Fruit fly (Drosophila melanogaster) whole organism, prepupa: ENCODE data around the gene Lk6.

Experiments used
- Blimp-1 ChIP-seq: fragments of 200-800 bp; sonication (Bioruptor generic); optimal IDR thresholded peaks from 3 replicates; lab custom pipeline; 2017; ENCODE audit warnings: missing biosample characterization, missing genetic modification characterization, mild to moderate bottlenecking, moderate library complexity, missing genetic modification reagents
- CG10631 ChIP-seq: fragments of 200-800 bp; sonication (Bioruptor generic); optimal IDR thresholded peaks from 2 replicates; lab custom pipeline; 2016; ENCODE audit warnings: missing biosample characterization, missing genetic modification characterization
- CG10669 ChIP-seq: fragments of 200-800 bp; sonication (Bioruptor generic); optimal IDR thresholded peaks from 3 replicates; lab custom pipeline; 2018; ENCODE audit warnings: missing biosample characterization, mild to moderate bottlenecking, missing genetic modification characterization, moderate library complexity
- CG11294 ChIP-seq: fragments of 200-800 bp; sonication (Bioruptor generic); IDR thresholded peaks from 2 replicates; pipeline ENCODE4 v1.3.6; 2022; ENCODE audit warnings: missing biosample characterization, missing genetic modification characterization
- CG11762 ChIP-seq: fragments of 200-800 bp; sonication (Bioruptor generic); optimal IDR thresholded peaks from 3 replicates; lab custom pipeline; 2016; ENCODE audit warnings: missing biosample characterization, missing genetic modification characterization; ENCODE audit not compliant: insufficient read depth
- CG11902 ChIP-seq: fragments of 200-800 bp; sonication (Bioruptor generic); optimal IDR thresholded peaks from 3 replicates; lab custom pipeline; 2016; ENCODE audit warnings: missing biosample characterization, missing genetic modification characterization
- CG1621 ChIP-seq: fragments of 200-800 bp; sonication (Bioruptor generic); optimal IDR thresholded peaks from 3 replicates; lab custom pipeline; 2018; ENCODE audit warnings: missing biosample characterization, mild to moderate bottlenecking, missing genetic modification characterization
- CG16779 ChIP-seq: fragments of 200-800 bp; sonication (Bioruptor generic); optimal IDR thresholded peaks from 3 replicates; lab custom pipeline; 2017; ENCODE audit warnings: missing biosample characterization, mild to moderate bottlenecking, missing genetic modification characterization
- CG32006 ChIP-seq: fragments of 200-800 bp; sonication (Bioruptor generic); optimal IDR thresholded peaks from 3 replicates; lab custom pipeline; 2017; ENCODE audit warnings: missing biosample characterization, mild to moderate bottlenecking, missing genetic modification characterization
- CG4318 ChIP-seq: fragments of 200-800 bp; sonication (Bioruptor generic); optimal IDR thresholded peaks from 3 replicates; lab custom pipeline; 2017; ENCODE audit warnings: missing biosample characterization, mild to moderate bottlenecking, missing genetic modification characterization
- CG6163 ChIP-seq: fragments of 200-800 bp; sonication (Bioruptor generic); IDR thresholded peaks from 3 replicates; pipeline ENCODE4 v1.3.6; 2022; ENCODE audit warnings: missing biosample characterization, missing genetic modification characterization
- CG6808 ChIP-seq: fragments of 200-800 bp; sonication (Bioruptor generic); optimal IDR thresholded peaks from 3 replicates; lab custom pipeline; 2017; ENCODE audit warnings: missing biosample characterization, missing genetic modification characterization, mild to moderate bottlenecking, moderate library complexity, missing genetic modification reagents
- CG7368 ChIP-seq: fragments of 200-800 bp; sonication (Bioruptor generic); optimal IDR thresholded peaks from 3 replicates; lab custom pipeline; 2016; ENCODE audit warnings: missing biosample characterization, missing genetic modification characterization
- CG8119 ChIP-seq: fragments of 200-800 bp; sonication (Bioruptor generic); IDR thresholded peaks from 3 replicates; pipeline ENCODE4 v1.3.6; 2022; ENCODE audit warnings: missing biosample characterization, missing genetic modification characterization
- CG8632 ChIP-seq: fragments of 200-800 bp; sonication (Bioruptor generic); optimal IDR thresholded peaks from 3 replicates; lab custom pipeline; 2016; ENCODE audit warnings: missing biosample characterization, missing genetic modification characterization
- CG9139 ChIP-seq: fragments of 200-800 bp; sonication (Bioruptor generic); optimal IDR thresholded peaks from 3 replicates; lab custom pipeline; 2017; ENCODE audit warnings: missing biosample characterization, mild to moderate bottlenecking, missing genetic modification characterization
- Eip75B ChIP-seq: fragments of 200-800 bp; sonication (Bioruptor generic); optimal IDR thresholded peaks from 3 replicates; lab custom pipeline; 2016; ENCODE audit warnings: missing biosample characterization, missing genetic modification characterization
- Eip78C ChIP-seq: fragments of 200-800 bp; sonication (Bioruptor generic); peaks from one replicate; lab custom pipeline; 2016; ENCODE audit warnings: missing biosample characterization, missing genetic modification characterization
- Ets96B ChIP-seq: fragments of 200-800 bp; optimal IDR thresholded peaks from 2 replicates; lab custom pipeline; 2019; ENCODE audit warnings: missing biosample characterization, mild to moderate bottlenecking, missing genetic modification characterization, moderate library complexity
- Gug ChIP-seq: fragments of 200-800 bp; sonication (Bioruptor generic); IDR thresholded peaks from 2 replicates; pipeline ENCODE4 v1.3.6; 2022; ENCODE audit warnings: missing biosample characterization, missing genetic modification characterization
- Hr38 ChIP-seq: sonication (Bioruptor generic); optimal IDR thresholded peaks from 2 replicates; lab custom pipeline; 2016; ENCODE audit warnings: missing biosample characterization, missing genetic modification characterization
- Lpt ChIP-seq: fragments of 200-800 bp; sonication (Bioruptor generic); optimal IDR thresholded peaks from 3 replicates; lab custom pipeline; 2016; ENCODE audit warnings: missing biosample characterization, missing genetic modification characterization
- Met ChIP-seq: fragments of 200-800 bp; sonication (Bioruptor generic); optimal IDR thresholded peaks from 3 replicates; lab custom pipeline; 2016; ENCODE audit warnings: missing biosample characterization, missing genetic modification characterization
- OdsH ChIP-seq: fragments of 200-800 bp; sonication (Bioruptor generic); optimal IDR thresholded peaks from 3 replicates; lab custom pipeline; 2016; ENCODE audit warnings: missing biosample characterization, missing genetic modification characterization
- Smox ChIP-seq: fragments of 200-800 bp; sonication (Bioruptor generic); optimal IDR thresholded peaks from 3 replicates; lab custom pipeline; 2016; ENCODE audit warnings: missing biosample characterization, missing genetic modification characterization
- Sox102F ChIP-seq: fragments of 200-800 bp; sonication (Bioruptor generic); optimal IDR thresholded peaks from 2 replicates; lab custom pipeline; 2016; ENCODE audit warnings: missing biosample characterization, mild to moderate bottlenecking, missing genetic modification characterization
- Sox14 ChIP-seq: fragments of 200-800 bp; sonication (Bioruptor generic); optimal IDR thresholded peaks from 3 replicates; lab custom pipeline; 2016; ENCODE audit warnings: missing biosample characterization, missing genetic modification characterization
- Sox15 ChIP-seq: fragments of 200-800 bp; sonication (Bioruptor generic); optimal IDR thresholded peaks from 3 replicates; lab custom pipeline; 2016; ENCODE audit warnings: missing biosample characterization, missing genetic modification characterization
- acj6 ChIP-seq: fragments of 200-800 bp; sonication (Bioruptor generic); optimal IDR thresholded peaks from 3 replicates; lab custom pipeline; 2016; ENCODE audit warnings: missing biosample characterization, missing genetic modification characterization
- cyc ChIP-seq: fragments of 200-800 bp; sonication (Bioruptor generic); optimal IDR thresholded peaks from 3 replicates; lab custom pipeline; 2016; ENCODE audit warnings: missing biosample characterization, missing genetic modification characterization
- dac ChIP-seq: fragments of 200-800 bp; sonication (Bioruptor generic); optimal IDR thresholded peaks from 2 replicates; lab custom pipeline; 2017; ENCODE audit warnings: missing biosample characterization, mild to moderate bottlenecking, missing genetic modification characterization
- dsx ChIP-seq: fragments of 200-800 bp; optimal IDR thresholded peaks from 3 replicates; lab custom pipeline; 2019; ENCODE audit warnings: missing biosample characterization, mild to moderate bottlenecking, missing genetic modification characterization, moderate library complexity; ENCODE audit not compliant: poor library complexity, severe bottlenecking
- fd85E ChIP-seq: fragments of 200-800 bp; sonication (Bioruptor generic); optimal IDR thresholded peaks from 3 replicates; lab custom pipeline; 2016; ENCODE audit warnings: missing biosample characterization, missing genetic modification characterization
- fkh ChIP-seq: fragments of 200-800 bp; sonication (Bioruptor generic); optimal IDR thresholded peaks from 3 replicates; lab custom pipeline; 2017; ENCODE audit warnings: missing biosample characterization, mild to moderate bottlenecking, missing genetic modification characterization, moderate library complexity
- lz ChIP-seq: fragments of 200-800 bp; sonication (Bioruptor generic); optimal IDR thresholded peaks from 3 replicates; lab custom pipeline; 2016; ENCODE audit warnings: missing biosample characterization, missing genetic modification characterization
- net ChIP-seq: fragments of 200-800 bp; sonication (Bioruptor generic); optimal IDR thresholded peaks from 3 replicates; lab custom pipeline; 2016; ENCODE audit warnings: missing biosample characterization, missing genetic modification characterization
- pdm3 ChIP-seq: fragments of 200-800 bp; sonication (Bioruptor generic); optimal IDR thresholded peaks from 3 replicates; lab custom pipeline; 2016; ENCODE audit warnings: missing biosample characterization, missing genetic modification characterization
- spab ChIP-seq: fragments of 200-800 bp; sonication (Bioruptor generic); optimal IDR thresholded peaks from 2 replicates; lab custom pipeline; 2017; ENCODE audit warnings: missing biosample characterization, mild to moderate bottlenecking, missing genetic modification characterization, missing genetic modification reagents
- ss ChIP-seq, 2 experiments: fragments of 200-800 bp; sonication (Bioruptor generic); optimal IDR thresholded peaks; 2 replicates in 1 of 2; 3 replicates in 1 of 2; lab custom pipeline; 2017 to 2018; ENCODE audit warnings: mild to moderate bottlenecking in 2 of 2, missing biosample characterization in 2 of 2, missing genetic modification characterization in 2 of 2, moderate library complexity in 1 of 2
- svp ChIP-seq: fragments of 200-800 bp; sonication (Bioruptor generic); peaks from one replicate; lab custom pipeline; 2016; ENCODE audit warnings: missing biosample characterization, missing genetic modification characterization
- topi ChIP-seq: fragments of 200-800 bp; sonication (Bioruptor generic); optimal IDR thresholded peaks from 3 replicates; lab custom pipeline; 2016; ENCODE audit warnings: missing biosample characterization, missing genetic modification characterization
- vri ChIP-seq: fragments of 200-800 bp; sonication (Bioruptor generic); optimal IDR thresholded peaks from 3 replicates; lab custom pipeline; 2016; ENCODE audit warnings: missing biosample characterization, mild to moderate bottlenecking, missing genetic modification characterization

Gene Lk6

dm6 chr3R:11779357-11780018 is 15.2 kb upstream of the Lk6 start (continued):
- peak; percentile 88 for TF ChIP-seq CG8632 (GFP tag; lab: Kevin White, UChicago)
- TF ChIP-seq topi, result peak; percentile 96
- peak; percentile 84 for TF ChIP-seq CG6163 (GFP tag; lab: Robert Waterston, UW)
- TF ChIP-seq fd85E (GFP tag; lab: Kevin White, UChicago), result peak; percentile 67
- peak; percentile 58 for TF ChIP-seq fkh (GFP tag; lab: Kevin White, UChicago)
- TF ChIP-seq CG10669 (GFP tag; lab: Kevin White, UChicago), result peak; percentile 90
- TF ChIP-seq CG11902, result peak; percentile 89
- peak; percentile 97 for TF ChIP-seq svp (GFP tag; lab: Kevin White, UChicago)
- peak; percentile 94 for TF ChIP-seq lz (GFP tag; lab: Kevin White, UChicago)
- peak; percentile 94 for TF ChIP-seq pdm3
- TF ChIP-seq net (GFP tag; lab: Kevin White, UChicago), result peak; percentile 85
- peak; percentile 84 for TF ChIP-seq CG8119
- peak; percentile 80 for TF ChIP-seq dac (GFP tag; lab: Kevin White, UChicago)
- peak; percentile 91 for TF ChIP-seq cyc
- TF ChIP-seq Lpt, result peak; percentile 63
- peak; percentile 85 for TF ChIP-seq vri
- TF ChIP-seq Smox, result peak; percentile 94
- peak; percentile 93 for TF ChIP-seq CG32006 (GFP tag; lab: Kevin White, UChicago)
- TF ChIP-seq CG7368, result peak; percentile 81

dm6 chr3R:11778879-11779278 is 14.6 kb upstream of the Lk6 start:
- no peak for TF ChIP-seq CG10669 (GFP tag; lab: Kevin White, UChicago)
- no peak for TF ChIP-seq vri
- peak; percentile 41; the same call in 1 of the 2 replicates for TF ChIP-seq CG11294
- no peak for TF ChIP-seq dsx (GFP tag; lab: Kevin White, UChicago)
- no peak for TF ChIP-seq Blimp-1
- TF ChIP-seq CG10631, result no peak
- no peak for TF ChIP-seq Ets96B (tag; lab: Kevin White, UChicago)
- peak; percentile 77 for TF ChIP-seq CG6163 (GFP tag; lab: Robert Waterston, UW)
- TF ChIP-seq Gug, result 0 out of 2 replicates have a peak, but pooled peaks have one; percentile 30
- TF ChIP-seq Sox102F (GFP tag; lab: Kevin White, UChicago), result no peak
- TF ChIP-seq acj6, result no peak

dm6 chr3R:11778012-11778865 is 14.0 kb upstream of the Lk6 start:
- TF ChIP-seq Eip78C (GFP tag; lab: Kevin White, UChicago), result peak; percentile 85
- no peak for TF ChIP-seq Hr38 (GFP tag; lab: Kevin White, UChicago)
- TF ChIP-seq Eip75B (GFP tag; lab: Kevin White, UChicago), result peak; percentile 69
- TF ChIP-seq spab (GFP tag; lab: Kevin White, UChicago), result peak; percentile 52
- no peak for TF ChIP-seq topi
- TF ChIP-seq Lpt, result peak; percentile 48
- peak; percentile 52 for TF ChIP-seq Sox102F (GFP tag; lab: Kevin White, UChicago)
- no peak for TF ChIP-seq fkh (GFP tag; lab: Kevin White, UChicago)
- peak; percentile 58 for TF ChIP-seq dsx (GFP tag; lab: Kevin White, UChicago)
- peak; percentile 54 for TF ChIP-seq CG1621
- TF ChIP-seq OdsH (GFP tag; lab: Kevin White, UChicago), result peak; percentile 78
- peak; percentile 12 for TF ChIP-seq CG16779 (tag; lab: Kevin White, UChicago)
- TF ChIP-seq CG6808, result peak; percentile 44
- TF ChIP-seq CG8119, result peak; percentile 48
- TF ChIP-seq fd85E (GFP tag; lab: Kevin White, UChicago), result no peak
- TF ChIP-seq CG6163 (GFP tag; lab: Robert Waterston, UW), result peak; percentile 73
- TF ChIP-seq CG10631, result peak; percentile 68
- TF ChIP-seq lz (GFP tag; lab: Kevin White, UChicago), result peak; percentile 16
- TF ChIP-seq ss (GFP tag; optimal IDR thresholded peaks at IDR 0.05; lab: Kevin White, UChicago), result peak; percentile 30 to 70
- peak; percentile 63 for TF ChIP-seq CG9139 (GFP tag; lab: Kevin White, UChicago)
- TF ChIP-seq CG4318 (GFP tag; lab: Kevin White, UChicago), result peak; percentile 79
- TF ChIP-seq Gug, result peak; percentile 36; the same call in 1 of the 2 replicates
- TF ChIP-seq Sox14 (GFP tag; lab: Kevin White, UChicago), result peak; percentile 49
- peak; percentile 42 for TF ChIP-seq Ets96B (tag; lab: Kevin White, UChicago)
- peak; percentile 58 for TF ChIP-seq CG11762
- TF ChIP-seq CG32006 (GFP tag; lab: Kevin White, UChicago), result peak; percentile 87
- peak; percentile 54 for TF ChIP-seq Met (GFP tag; lab: Kevin White, UChicago)
- TF ChIP-seq Smox, result peak; percentile 38
- TF ChIP-seq vri, result no peak
- peak; percentile 77 for TF ChIP-seq Sox15 (GFP tag; lab: Kevin White, UChicago)
- peak; percentile 69 for TF ChIP-seq CG8632 (GFP tag; lab: Kevin White, UChicago)
- TF ChIP-seq CG11294, result no peak; the same call in 1 of the 2 replicates
- TF ChIP-seq pdm3, result peak; percentile 46
